Worm (Caenorhabditis elegans) whole organism, dauer: Measurements from ENCODE around the gene irld-50.

Experiments used
- unc-62 ChIP-seq: sonication (generic microtip); optimal IDR thresholded peaks from 2 replicates; lab custom pipeline; 2017; ENCODE audit warnings: missing biosample characterization, missing genetic modification reagents, missing genetic modification characterization

irld-50 gene

DNA sequence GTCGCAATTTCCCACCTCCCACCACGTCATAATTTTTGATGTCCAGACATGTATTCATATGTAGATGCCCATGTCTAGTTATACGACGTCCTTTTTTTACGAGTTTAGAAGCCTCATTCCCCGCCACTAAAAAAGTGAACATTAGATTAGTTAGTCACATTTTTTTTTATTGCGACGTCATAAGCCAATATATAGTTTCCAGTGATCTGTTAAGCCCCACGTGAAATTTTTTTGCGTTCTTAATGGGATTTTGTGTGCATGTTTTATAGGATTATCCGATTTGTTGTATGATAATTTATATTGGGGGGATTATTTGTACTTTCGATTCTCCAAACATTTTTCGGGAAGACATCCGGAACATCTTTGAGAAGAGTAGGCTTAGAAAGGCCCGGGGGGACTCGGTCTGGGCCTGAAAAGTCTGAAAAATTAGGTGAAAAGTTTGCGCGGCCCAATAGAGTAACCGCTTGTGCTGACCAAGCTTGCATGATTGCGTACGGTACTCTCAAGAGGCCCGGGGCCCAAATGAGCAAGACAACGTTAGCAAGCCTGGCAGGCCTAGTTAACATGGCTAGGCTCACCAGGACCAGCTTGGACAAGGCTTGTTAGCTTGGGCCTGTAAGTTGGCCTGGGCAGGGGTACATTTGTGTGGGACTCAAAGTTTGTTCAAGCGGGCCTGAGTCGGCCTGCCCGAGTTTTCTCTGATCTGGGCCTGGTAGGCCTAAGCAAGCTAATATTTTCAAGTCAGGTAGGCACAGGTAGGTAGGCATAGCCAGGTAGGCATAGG is 21.5 kb upstream of the irld-50 start:
- no peak for TF ChIP-seq unc-62

ce11 chrII:2963619-2964018 is 19.8 kb upstream of the irld-50 start:
- TF ChIP-seq unc-62, result no peak

DNA sequence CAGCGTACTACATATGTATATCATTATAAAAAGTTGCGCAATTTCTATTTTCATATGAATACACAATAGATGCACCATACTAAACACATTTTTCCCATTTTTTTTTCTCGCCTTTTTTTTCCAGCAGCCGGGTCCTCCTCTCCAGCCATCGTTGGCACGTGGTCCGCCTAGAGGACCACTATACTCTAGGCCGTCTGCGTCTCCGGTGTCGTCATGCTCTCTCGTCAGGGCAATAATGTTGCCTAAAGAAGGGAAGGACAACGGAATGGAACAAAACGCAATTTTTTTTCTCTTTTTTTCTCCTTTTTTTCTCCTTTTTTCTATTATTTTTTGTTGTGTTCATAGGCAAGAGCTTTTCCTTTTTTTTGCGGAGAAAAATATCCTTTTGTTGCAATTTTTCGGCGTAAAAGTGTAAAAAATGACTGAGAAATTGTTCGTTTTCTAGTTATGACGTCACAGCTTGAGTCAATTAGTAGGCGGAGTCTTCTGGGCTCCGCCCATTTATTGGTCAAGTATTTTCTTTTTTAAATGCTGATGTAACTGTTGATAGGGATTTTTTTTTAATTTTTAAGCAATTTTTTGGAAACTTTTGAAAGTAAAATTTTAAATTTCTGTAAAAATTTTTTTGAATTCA is 18.8 kb upstream of the irld-50 start:
- no peak for TF ChIP-seq unc-62

DNA sequence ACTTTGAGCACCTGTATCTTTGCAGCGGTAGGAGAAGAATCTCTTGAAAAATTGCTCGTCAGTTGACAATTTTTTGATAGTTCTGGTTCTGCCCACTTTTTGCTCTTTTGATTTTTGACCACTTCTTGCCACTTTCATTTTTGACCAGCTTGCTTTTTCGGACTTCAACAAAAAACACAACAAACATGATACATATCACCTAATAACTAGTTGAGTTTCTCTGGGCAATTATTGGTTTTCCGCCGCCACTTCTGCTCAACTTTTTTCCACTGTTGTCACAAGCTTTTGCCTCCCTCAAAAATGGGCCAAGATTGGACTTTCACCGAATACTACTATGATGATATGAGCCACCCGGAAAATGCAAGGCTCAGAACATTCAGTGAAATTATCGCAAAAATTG is 14.4 kb upstream of the irld-50 start, which contains the start of gene srw-60:
srw-60 (plus strand) TSS at position 301 of the 400 bp plus-strand sequence.
- no peak for TF ChIP-seq unc-62

ce11 chrII:2955656-2956115 is 11.8 kb upstream of the irld-50 start, which contains the start of gene irld-48:
irld-48 (plus strand) TSS chrII:2956065.
- TF ChIP-seq unc-62, result no peak

- no peak for TF ChIP-seq unc-62
Observed at ce11 chrII:2952629-2953028, 8.8 kb upstream of the irld-50 start, which contains the start of gene irld-51. irld-51 (minus strand) TSS chrII:2952729.

ce11 chrII:2948614-2949013 is 4.7 kb upstream of the irld-50 start:
- TF ChIP-seq unc-62, result no peak

DNA sequence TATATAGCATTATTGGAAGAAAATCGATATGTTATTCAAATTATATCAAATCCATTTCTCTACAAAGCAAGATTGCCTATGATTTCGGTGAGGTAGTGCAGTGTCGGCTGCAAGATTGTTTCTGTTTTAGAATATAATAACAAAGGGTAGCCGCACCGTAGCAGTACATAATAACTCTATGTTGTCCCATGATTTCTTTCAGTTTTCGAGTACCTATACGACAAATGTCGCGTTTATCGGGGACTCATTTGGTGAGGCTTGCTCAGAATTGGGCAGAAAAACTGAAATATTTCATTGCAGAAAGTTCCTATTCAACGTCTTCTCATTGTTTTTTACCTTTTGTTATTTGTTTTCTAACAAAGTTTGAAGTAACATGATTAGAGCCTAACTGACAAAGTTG is 2.6 kb upstream of the irld-50 start, which contains the start of gene srw-79:
srw-79 (plus strand) TSS at position 301 of the 400 bp plus-strand sequence.
- TF ChIP-seq unc-62, result no peak

DNA sequence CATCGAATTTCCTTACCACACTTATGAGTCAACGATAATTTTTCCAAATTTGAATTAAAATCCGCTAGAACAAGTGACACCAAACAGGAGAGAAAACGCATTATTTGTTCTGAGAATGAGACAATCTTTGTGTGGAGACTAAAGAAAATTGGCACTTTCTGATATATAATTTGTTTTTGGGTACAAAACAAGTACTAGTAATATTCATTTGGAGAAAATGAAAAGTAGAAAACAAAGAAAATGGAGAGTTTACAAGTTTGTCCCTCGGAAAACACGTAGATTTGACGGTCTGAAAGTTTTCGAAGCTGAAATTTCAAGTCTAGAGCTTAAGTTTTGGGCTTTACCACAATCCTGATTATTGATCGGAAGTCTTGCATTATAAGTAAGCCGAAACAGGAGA is 3.1 kb downstream of the irld-50 start, which contains the start of gene irld-66:
irld-66 (minus strand) TSS at position 101 of the 400 bp plus-strand sequence.
- TF ChIP-seq unc-62, result no peak

- no peak for TF ChIP-seq unc-62
Observed at ce11 chrII:2939681-2940080, 4.2 kb downstream of the irld-50 start.

DNA sequence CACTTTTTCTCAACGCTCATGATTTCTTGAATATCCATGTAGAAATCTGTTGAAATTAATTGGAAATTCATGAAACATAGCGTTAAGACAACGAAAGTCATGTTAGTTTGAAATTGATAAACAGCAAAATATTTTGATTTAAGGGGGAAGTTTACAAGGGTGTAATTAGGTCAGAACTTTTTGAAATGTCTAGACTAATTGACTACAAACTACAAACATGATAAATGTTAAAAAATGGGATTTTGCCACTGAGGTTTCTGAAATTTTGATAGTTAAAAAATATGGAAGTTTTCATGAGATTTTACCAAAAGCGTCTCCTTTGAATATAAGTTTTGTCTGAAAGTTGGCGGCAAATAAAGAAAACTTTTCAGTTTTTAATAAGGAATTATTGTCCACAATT is 6.0 kb downstream of the irld-50 start, which contains the start of gene irld-65:
irld-65 (minus strand) TSS at position 101 of the 400 bp plus-strand sequence.
- TF ChIP-seq unc-62, result no peak

DNA sequence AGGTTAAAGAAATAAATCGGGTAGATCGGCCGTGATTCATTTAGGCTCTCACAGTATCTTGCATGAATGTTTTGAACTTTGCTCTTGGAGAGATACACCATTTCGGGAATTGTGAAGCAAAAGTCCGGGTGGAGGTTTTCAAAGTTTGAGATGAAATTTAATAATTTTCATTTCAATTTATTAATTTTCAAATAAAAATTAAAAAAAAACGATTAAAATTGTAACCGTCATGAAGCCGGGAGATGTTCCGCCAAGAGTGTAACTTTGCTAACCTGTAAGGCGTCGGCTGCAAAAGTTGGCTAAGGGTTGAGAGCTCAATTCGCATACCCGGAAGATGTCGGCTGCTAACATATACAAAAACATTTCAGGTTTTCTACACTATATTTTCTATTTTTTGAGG is 9.5 kb downstream of the irld-50 start, which contains the start of gene irld-67:
irld-67 (minus strand) TSS at position 101 of the 400 bp plus-strand sequence.
- TF ChIP-seq unc-62, result no peak

DNA sequence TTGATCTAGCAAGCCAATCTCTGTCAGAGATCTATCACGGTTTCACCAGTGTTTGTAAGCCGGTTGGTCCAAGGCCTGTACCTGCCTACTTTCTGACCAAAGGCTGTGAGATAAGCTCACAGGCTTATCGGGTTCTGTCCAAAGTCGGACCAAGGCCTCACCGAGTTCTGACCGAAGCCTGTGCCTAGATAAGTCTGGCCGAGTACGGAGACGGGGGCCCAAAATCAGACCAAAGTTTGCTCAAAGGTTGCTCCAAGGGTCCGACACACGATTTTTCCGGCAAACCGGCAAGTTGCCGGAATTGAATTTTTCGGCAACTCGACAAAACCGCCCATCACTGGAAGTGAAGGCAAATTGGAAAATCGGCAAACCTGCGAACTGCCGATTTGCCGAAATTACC is 12.3 kb downstream of the irld-50 start:
- TF ChIP-seq unc-62, result no peak

- no peak for TF ChIP-seq unc-62
Observed at ce11 chrII:2930499-2930898, 13.4 kb downstream of the irld-50 start, which contains the start of the genes irld-64 and irld-63. irld-64 (minus strand) TSS chrII:2930599. irld-63 (plus strand) TSS chrII:2930728.

ce11 chrII:2929846-2930245 is 14.0 kb downstream of the irld-50 start:
- TF ChIP-seq unc-62, result no peak

ce11 chrII:2927533-2927932 is 16.3 kb downstream of the irld-50 start, which contains the start of the genes ZK355.3 and ZK355.8:
ZK355.3 (minus strand) TSS chrII:2927633.
ZK355.8 (plus strand) TSS chrII:2927804.
- no peak for TF ChIP-seq unc-62
